Fruit fly (Drosophila melanogaster) whole organism, adult: ENCODE data around the gene CG15629.

ENCODE experiments used
- CG12768 ChIP-seq: fragments of 200-800 bp; sonication (Bioruptor generic); optimal IDR thresholded peaks from 2 replicates; lab custom pipeline; 2017; ENCODE audit warnings: missing biosample characterization, missing genetic modification characterization, mild to moderate bottlenecking, moderate library complexity, missing genetic modification reagents
- CG14711 ChIP-seq: fragments of 200-800 bp; sonication (Bioruptor generic); optimal IDR thresholded peaks from 2 replicates; lab custom pipeline; 2018; ENCODE audit warnings: missing biosample characterization, mild to moderate bottlenecking, missing genetic modification characterization, moderate library complexity
- CG1620 ChIP-seq: fragments of 200-800 bp; sonication (Bioruptor generic); optimal IDR thresholded peaks from 2 replicates; lab custom pipeline; 2016; ENCODE audit warnings: missing biosample characterization, missing genetic modification characterization
- CG33017 ChIP-seq: fragments of 200-800 bp; sonication (Bioruptor generic); optimal IDR thresholded peaks from 2 replicates; lab custom pipeline; 2018; ENCODE audit warnings: missing biosample characterization, mild to moderate bottlenecking, missing genetic modification characterization, moderate library complexity
- CG5204 ChIP-seq: fragments of 200-800 bp; sonication (Bioruptor generic); optimal IDR thresholded peaks from 2 replicates; lab custom pipeline; 2016; ENCODE audit warnings: missing biosample characterization, missing genetic modification characterization
- CG7045 ChIP-seq: fragments of 200-800 bp; sonication (Bioruptor generic); optimal IDR thresholded peaks from 2 replicates; lab custom pipeline; 2017; ENCODE audit warnings: missing biosample characterization, mild to moderate bottlenecking, missing genetic modification characterization
- Clk ChIP-seq: fragments of 200-800 bp; sonication (Bioruptor generic); optimal IDR thresholded peaks from 2 replicates; lab custom pipeline; 2017; ENCODE audit warnings: missing biosample characterization, missing genetic modification characterization
- Mnt ChIP-seq: fragments of 200-800 bp; sonication (Bioruptor generic); optimal IDR thresholded peaks from 2 replicates; lab custom pipeline; 2016; ENCODE audit warnings: missing biosample characterization, mild to moderate bottlenecking, missing genetic modification characterization
- ovo ChIP-seq: fragments of 200-800 bp; sonication (Bioruptor generic); optimal IDR thresholded peaks from 2 replicates; lab custom pipeline; 2016; ENCODE audit warnings: missing biosample characterization, missing genetic modification characterization

- TF ChIP-seq Mnt (no peak), CG7045 (no peak), Clk (GFP tag; lab: Kevin White, UChicago) (no peak), CG5204 (GFP tag; lab: Kevin White, UChicago) (no peak), CG33017 (no peak), CG1620 (GFP tag; lab: Kevin White, UChicago) (no peak), ovo (no peak), CG14711 (tag; lab: Kevin White, UChicago) (no peak), CG12768 (GFP tag; lab: Kevin White, UChicago) (no peak)
Observed at dm6 chr2L:4854822-4855221, 42.0 kb downstream of the CG15629 start.
